Worm (Caenorhabditis elegans) whole organism, early embryonic: Measurements from ENCODE around the gene nas-10.

ENCODE experiments used
- B0310.2 ChIP-seq: sonication (generic microtip); optimal IDR thresholded peaks from 2 replicates; lab custom pipeline; 2016; ENCODE audit warnings: mild to moderate bottlenecking, missing genetic modification characterization, missing compliant biosample characterization
- F13C5.2 ChIP-seq: sonication (generic microtip); optimal IDR thresholded peaks from 2 replicates; lab custom pipeline; 2017; ENCODE audit warnings: mild to moderate bottlenecking, missing genetic modification characterization, inconsistent platforms, missing compliant biosample characterization
- aly-1 ChIP-seq: sonication (generic microtip); optimal IDR thresholded peaks from 2 replicates; lab custom pipeline; 2016; ENCODE audit warnings: missing genetic modification characterization, missing compliant biosample characterization
- ama-1 ChIP-seq: fragments of 150-350 bp; optimal IDR thresholded peaks from 2 replicates; lab custom pipeline; 2014
- ceh-13 ChIP-seq: fragments of 200-800 bp; sonication (Bioruptor generic); optimal IDR thresholded peaks from 2 replicates; lab custom pipeline; 2018; ENCODE audit warnings: mild to moderate bottlenecking, missing genetic modification characterization, missing compliant biosample characterization
- ceh-36 ChIP-seq: sonication (generic microtip); optimal IDR thresholded peaks from 2 replicates; lab custom pipeline; 2016; ENCODE audit warnings: missing genetic modification characterization, inconsistent platforms, missing compliant biosample characterization
- ets-7 ChIP-seq: sonication (generic microtip); optimal IDR thresholded peaks from 2 replicates; lab custom pipeline; 2016; ENCODE audit warnings: missing genotype, missing genetic modification characterization, missing compliant biosample characterization
- flt-1 ChIP-seq: fragments of 200-800 bp; sonication (Bioruptor generic); IDR thresholded peaks from 2 replicates; pipeline ENCODE4 v1.3.6; 2022; ENCODE audit warnings: missing genetic modification characterization, missing compliant biosample characterization
- hmbx-1 ChIP-seq: sonication (generic microtip); optimal IDR thresholded peaks from 2 replicates; lab custom pipeline; 2016; ENCODE audit warnings: mild to moderate bottlenecking, missing genetic modification characterization, missing compliant biosample characterization
- hmg-4 ChIP-seq: fragments of 200-800 bp; sonication (Bioruptor generic); optimal IDR thresholded peaks from 2 replicates; lab custom pipeline; 2018; ENCODE audit warnings: mild to moderate bottlenecking, missing genetic modification characterization, missing compliant biosample characterization
- hnd-1 ChIP-seq: sonication (generic microtip); optimal IDR thresholded peaks from 2 replicates; lab custom pipeline; 2016; ENCODE audit warnings: missing genetic modification characterization, missing compliant biosample characterization
- pes-1 ChIP-seq: fragments of 200-800 bp; sonication (Bioruptor generic); IDR thresholded peaks from 2 replicates; pipeline ENCODE4 v1.3.6; 2022; ENCODE audit warnings: missing genetic modification reagents, missing genetic modification characterization, missing compliant biosample characterization
- scrt-1 ChIP-seq: fragments of 200-800 bp; sonication (Bioruptor generic); IDR thresholded peaks from 2 replicates; pipeline ENCODE4 v1.3.6; 2022; ENCODE audit warnings: missing genetic modification characterization, missing compliant biosample characterization
- sea-1 ChIP-seq: fragments of 200-800 bp; sonication (Bioruptor generic); conservative IDR thresholded peaks from 2 replicates; pipeline ENCODE4 v1.3.6; 2022; ENCODE audit warnings: missing genetic modification characterization, missing compliant biosample characterization
- tbx-11 ChIP-seq: fragments of 200-800 bp; sonication (Bioruptor generic); IDR thresholded peaks from 2 replicates; pipeline ENCODE4 v1.3.6; 2022; ENCODE audit warnings: missing genetic modification characterization, missing compliant biosample characterization
- tbx-37 ChIP-seq: fragments of 200-800 bp; sonication (Bioruptor generic); conservative IDR thresholded peaks from 2 replicates; pipeline ENCODE4 v1.3.6; 2022; ENCODE audit warnings: missing genetic modification reagents, missing genetic modification characterization, missing compliant biosample characterization
- tra-4 ChIP-seq: sonication (generic microtip); optimal IDR thresholded peaks from 2 replicates; lab custom pipeline; 2017; ENCODE audit warnings: missing genetic modification characterization, missing compliant biosample characterization

nas-10 gene

ce11 chrX:10951168-10951567 lies 12.1 kb downstream of the nas-10 start, which contains the start of gene K09C8.7:
Gene K09C8.7, minus strand, starts transcription at chrX:10951393.
- TF ChIP-seq ceh-13 (GFP tag; lab: Kevin White, UChicago) (no peak), hmbx-1 (tag; lab: Kevin White, UChicago) (no peak), flt-1 (GFP tag; lab: Robert Waterston, UW) (no peak), tbx-11 (GFP tag; lab: Robert Waterston, UW) (no peak), ama-1 (lab: Kevin White, UChicago) (no peak), hmg-4 (GFP tag; lab: Kevin White, UChicago) (no peak), tra-4 (tag; lab: Kevin White, UChicago) (no peak), scrt-1 (GFP tag; lab: Robert Waterston, UW) (no peak), hnd-1 (no peak), ets-7 (no peak), F13C5.2 (tag; lab: Kevin White, UChicago) (no peak), tbx-37 (GFP tag; lab: Robert Waterston, UW) (no peak)

DNA sequence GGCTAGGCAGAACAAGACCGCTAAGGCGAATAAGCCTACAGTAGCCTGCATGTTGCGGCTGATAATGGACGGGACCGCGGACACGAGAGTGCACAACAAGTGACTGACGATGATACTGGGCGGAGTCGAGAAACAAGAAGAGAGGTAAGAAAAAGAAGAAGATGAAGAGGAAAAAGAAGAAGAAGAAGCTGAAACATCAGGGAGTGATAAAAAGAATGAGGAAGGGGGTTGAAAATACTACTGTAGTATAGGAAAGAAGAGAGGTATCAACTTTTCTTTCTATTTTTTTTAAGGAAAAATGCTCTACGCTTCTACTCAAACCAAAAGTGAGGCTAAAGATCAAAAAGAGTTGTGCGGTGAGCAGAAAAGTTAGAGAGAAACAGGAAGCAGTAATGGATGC lies 14.5 kb downstream of the nas-10 start, which contains the start of gene T21B6.3:
Gene T21B6.3, minus strand, starts transcription at position 101 of the 400 bp plus-strand sequence.
- TF ChIP-seq hmg-4 (GFP tag; lab: Kevin White, UChicago) = no peak
- TF ChIP-seq ama-1 (lab: Kevin White, UChicago) = no peak
- no peak for TF ChIP-seq tra-4 (tag; lab: Kevin White, UChicago)
- no peak for TF ChIP-seq aly-1 (tag; lab: Kevin White, UChicago)
- no peak for TF ChIP-seq ceh-36
- no peak for TF ChIP-seq pes-1
- TF ChIP-seq B0310.2 = no peak

DNA sequence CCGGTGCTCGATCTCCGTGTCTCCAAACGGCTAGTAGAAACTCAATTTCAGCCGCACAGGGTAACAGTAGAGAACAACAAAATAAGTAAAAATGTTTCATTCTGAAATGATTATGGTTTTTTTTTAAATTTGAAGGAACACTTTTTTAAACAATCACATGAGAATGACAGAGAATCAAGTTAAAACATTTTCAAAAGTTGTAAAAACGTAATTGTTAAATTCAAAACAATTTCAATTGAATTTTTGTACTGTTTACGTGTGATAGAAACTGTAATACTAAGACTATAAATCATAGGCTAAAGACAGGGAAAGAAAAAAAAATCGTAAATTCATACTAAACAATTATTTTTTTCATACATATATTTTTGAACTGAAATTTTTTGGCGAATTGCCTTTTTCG lies 22.0 kb downstream of the nas-10 start, which contains the start of gene pho-7:
Gene pho-7, minus strand, starts transcription at position 101 of the 400 bp plus-strand sequence.
- TF ChIP-seq hmg-4 (GFP tag; lab: Kevin White, UChicago) (no peak), ceh-36 (no peak), hmbx-1 (tag; lab: Kevin White, UChicago) (no peak), flt-1 (GFP tag; lab: Robert Waterston, UW) (no peak), B0310.2 (no peak), F13C5.2 (tag; lab: Kevin White, UChicago) (no peak), sea-1 (GFP tag; lab: Robert Waterston, UW) (no peak), tbx-11 (GFP tag; lab: Robert Waterston, UW) (no peak), ama-1 (lab: Kevin White, UChicago) (no peak), hnd-1 (no peak), aly-1 (tag; lab: Kevin White, UChicago) (no peak), ceh-13 (GFP tag; lab: Kevin White, UChicago) (no peak), ets-7 (no peak), tra-4 (tag; lab: Kevin White, UChicago) (no peak)

ce11 chrX:10933308-10934014 lies 29.8 kb downstream of the nas-10 start:
- TF ChIP-seq tbx-11 (GFP tag; lab: Robert Waterston, UW) (no peak), aly-1 (tag; lab: Kevin White, UChicago) (no peak), sea-1 (GFP tag; lab: Robert Waterston, UW) (no peak), flt-1 (GFP tag; lab: Robert Waterston, UW) (no peak), tra-4 (tag; lab: Kevin White, UChicago) (no peak), F13C5.2 (tag; lab: Kevin White, UChicago) (no peak), scrt-1 (GFP tag; lab: Robert Waterston, UW) (no peak), pes-1 (no peak), tbx-37 (GFP tag; lab: Robert Waterston, UW) (no peak), ama-1 (lab: Kevin White, UChicago) (no peak), hmg-4 (GFP tag; lab: Kevin White, UChicago) (no peak), ets-7 (no peak), ceh-36 (no peak)

DNA sequence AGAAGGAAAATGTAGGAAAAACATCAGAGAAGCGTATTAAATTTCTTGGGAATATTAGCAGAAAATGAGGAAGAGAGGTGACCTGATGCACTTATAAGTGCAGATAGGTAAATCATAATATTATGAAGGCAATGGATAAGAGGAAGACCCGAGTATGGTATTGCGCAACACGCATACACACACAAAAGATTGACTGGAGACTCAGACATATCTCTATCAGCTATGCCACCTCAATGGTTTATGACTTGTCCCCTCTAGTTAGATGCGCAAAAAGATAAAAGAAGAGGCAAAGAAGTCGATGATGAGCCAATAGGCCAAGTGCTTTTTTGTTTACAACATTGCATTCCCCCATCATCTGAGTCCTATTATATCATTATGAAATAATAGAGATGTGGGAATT lies 31.2 kb downstream of the nas-10 start:
- peak; percentile 18 for TF ChIP-seq hmg-4 (GFP tag; lab: Kevin White, UChicago)
- TF ChIP-seq tbx-37 (GFP tag; lab: Robert Waterston, UW) = no peak

DNA sequence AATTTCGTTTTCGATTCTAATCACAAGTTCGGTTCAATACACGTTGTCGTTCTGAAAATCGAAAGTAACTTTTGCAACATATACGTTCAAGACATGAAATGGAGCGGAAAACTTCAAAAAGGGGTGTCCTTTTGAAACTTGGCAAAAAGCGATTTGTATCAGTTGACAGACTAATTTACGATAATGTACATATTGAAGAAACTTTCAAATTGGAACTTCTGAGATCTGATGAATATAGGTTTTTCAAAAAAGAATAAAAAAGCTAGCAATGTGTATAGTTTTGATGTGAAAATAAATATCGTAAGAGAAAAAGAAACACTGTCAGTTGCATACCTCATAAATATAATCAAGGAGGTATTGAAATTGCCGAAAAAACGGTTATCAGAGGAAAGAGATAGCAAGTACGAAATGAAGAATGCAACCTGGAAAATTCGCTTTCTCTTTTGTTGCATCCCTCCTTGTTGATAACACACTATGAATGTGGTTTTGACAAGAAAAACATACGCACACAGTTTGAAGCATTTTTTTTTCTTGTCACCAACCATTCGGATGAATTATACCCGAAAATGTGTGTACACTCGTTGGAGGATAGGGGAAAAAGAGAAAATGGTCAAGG lies 34.2 kb downstream of the nas-10 start, which contains the start of gene dgn-1:
Gene dgn-1, minus strand, starts transcription at position 51 of the 616 bp plus-strand sequence.
- TF ChIP-seq F13C5.2 (tag; lab: Kevin White, UChicago) = no peak
- TF ChIP-seq sea-1 (GFP tag; lab: Robert Waterston, UW) = no peak
- TF ChIP-seq hmbx-1 (tag; lab: Kevin White, UChicago) = no peak
- TF ChIP-seq pes-1 = no peak
- no peak for TF ChIP-seq tra-4 (tag; lab: Kevin White, UChicago)
- TF ChIP-seq ama-1 (lab: Kevin White, UChicago) = no peak

- TF ChIP-seq pes-1 = no peak
- TF ChIP-seq B0310.2 = no peak
- TF ChIP-seq flt-1 (GFP tag; lab: Robert Waterston, UW) = no peak
- TF ChIP-seq aly-1 (tag; lab: Kevin White, UChicago) = peak; percentile 30
These were observed 36.2 kb downstream of the nas-10 start for ce11 chrX:10927136-10927535.

- TF ChIP-seq ceh-36 (no peak), tra-4 (tag; lab: Kevin White, UChicago) (no peak), tbx-11 (GFP tag; lab: Robert Waterston, UW) (no peak)
These were observed 39.3 kb downstream of the nas-10 start for ce11 chrX:10924031-10924430.
